Worm (Caenorhabditis elegans) whole organism, L4/young adult: ENCODE results near the gene hyl-2.

Source experiments
- dao-5 ChIP-seq: sonication (generic microtip); optimal IDR thresholded peaks from 2 replicates; lab custom pipeline; 2016; ENCODE audit warnings: missing genotype, missing genetic modification characterization, moderate library complexity, missing compliant biosample characterization
- him-1 ChIP-seq: sonication (generic microtip); optimal IDR thresholded peaks from 2 replicates; lab custom pipeline; 2016; ENCODE audit warnings: missing genotype, missing genetic modification reagents, missing genetic modification characterization, missing compliant biosample characterization

DNA sequence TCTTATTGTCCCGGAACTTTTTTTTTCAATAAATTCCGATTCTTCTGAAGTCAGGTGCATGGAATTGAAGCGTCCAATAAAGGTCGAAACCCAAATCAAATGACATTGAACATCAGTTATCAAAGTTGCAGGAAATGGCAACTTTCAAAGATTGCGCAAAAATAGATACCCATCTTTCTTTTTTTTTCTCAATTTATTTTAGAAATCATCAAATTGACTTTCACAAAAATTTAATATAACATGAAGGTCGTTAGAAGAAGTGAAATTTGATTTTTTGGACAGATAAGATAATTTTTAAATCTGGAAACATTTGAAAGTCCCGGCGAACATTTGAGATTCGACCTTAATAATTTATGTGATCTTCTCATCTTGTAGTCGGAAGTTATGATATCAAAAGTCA, 6.4 kb upstream of the hyl-2 start:
- no peak for TF ChIP-seq dao-5 (tag; lab: Kevin White, UChicago)
- TF ChIP-seq him-1 (tag; lab: Kevin White, UChicago), result no peak
